Worm (Caenorhabditis elegans) whole organism, L4 larva: ENCODE results near the gene ZK228.1.
A peak's percentile ranks its signal among the peaks of the same experiment; 100 is the strongest.

Source experiments
- D1046.2 ChIP-seq: fragments of 200-800 bp; sonication (Bioruptor generic); IDR thresholded peaks from 2 replicates; pipeline ENCODE4 v1.3.6; 2022; ENCODE audit warnings: missing genetic modification characterization, missing compliant biosample characterization
- F26F4.8 ChIP-seq: fragments of 200-800 bp; sonication (Bioruptor generic); conservative IDR thresholded peaks from 2 replicates; pipeline ENCODE4 v1.3.6; 2022; ENCODE audit warnings: missing genetic modification characterization, missing compliant biosample characterization
- F37D6.2 ChIP-seq: sonication (generic microtip); optimal IDR thresholded peaks from 2 replicates; lab custom pipeline; 2016; ENCODE audit warnings: mild to moderate bottlenecking, missing genetic modification characterization, missing compliant biosample characterization
- F49E8.2 ChIP-seq: sonication (generic microtip); optimal IDR thresholded peaks from 2 replicates; lab custom pipeline; 2016; ENCODE audit warnings: missing compliant biosample characterization, mild to moderate bottlenecking, missing genetic modification characterization, borderline replicate concordance
- T26A8.4 ChIP-seq: fragments of 200-800 bp; sonication (Bioruptor generic); IDR thresholded peaks from 2 replicates; pipeline ENCODE4 v1.3.6; 2022; ENCODE audit warnings: missing genetic modification characterization, missing compliant biosample characterization
- Y105C5A.15 ChIP-seq: fragments of 200-800 bp; sonication (Bioruptor generic); IDR thresholded peaks from 2 replicates; pipeline ENCODE4 v1.3.6; 2022; ENCODE audit warnings: missing genetic modification characterization, missing compliant biosample characterization
- ZK337.2 ChIP-seq: fragments of 200-800 bp; sonication (Bioruptor generic); IDR thresholded peaks from 2 replicates; pipeline ENCODE4 v1.3.6; 2022; ENCODE audit warnings: missing genetic modification reagents, missing genetic modification characterization, missing compliant biosample characterization
- aha-1 ChIP-seq: fragments of 150-350 bp; peaks from one replicate; lab custom pipeline; 2014; ENCODE audit warnings: missing biosample characterization, missing genetic modification characterization
- aly-2 ChIP-seq: sonication (generic microtip); optimal IDR thresholded peaks from 2 replicates; lab custom pipeline; 2018; ENCODE audit warnings: missing biosample characterization, missing genetic modification characterization
- ama-1 ChIP-seq: fragments of 150-350 bp; optimal IDR thresholded peaks from 2 replicates; lab custom pipeline; 2014; ENCODE audit warnings: inconsistent platforms, mixed read lengths
- arid-1 ChIP-seq: fragments of 200-800 bp; sonication (Bioruptor generic); conservative IDR thresholded peaks from 2 replicates; pipeline ENCODE4 v1.3.6; 2022; ENCODE audit warnings: missing genetic modification reagents, missing genetic modification characterization, missing compliant biosample characterization
- ceh-20 ChIP-seq: fragments of 200-800 bp; sonication (Bioruptor generic); IDR thresholded peaks from 2 replicates; pipeline ENCODE4 v1.3.6; 2022; ENCODE audit warnings: missing genetic modification reagents, missing genetic modification characterization, missing compliant biosample characterization
- ceh-28 ChIP-seq: fragments of 150-350 bp; optimal IDR thresholded peaks from 2 replicates; lab custom pipeline; 2014; ENCODE audit warnings: missing biosample characterization, missing genetic modification reagents, missing genetic modification characterization
- ceh-44 ChIP-seq: fragments of 200-800 bp; sonication (Bioruptor generic); IDR thresholded peaks from 2 replicates; pipeline ENCODE4 v1.3.6; 2022; ENCODE audit warnings: missing genetic modification reagents, missing genetic modification characterization, missing compliant biosample characterization
- ceh-82 ChIP-seq: sonication (generic microtip); optimal IDR thresholded peaks from 2 replicates; lab custom pipeline; 2017; ENCODE audit warnings: missing biosample characterization, missing genetic modification characterization
- ces-1 ChIP-seq: fragments of 150-350 bp; sonication (generic microtip); optimal IDR thresholded peaks from 4 replicates; lab custom pipeline; 2014; ENCODE audit warnings: missing biosample characterization, missing genetic modification reagents, missing genetic modification characterization
- daf-16 ChIP-seq, 3 experiments: sonication (generic microtip); optimal IDR thresholded peaks; 2 replicates each; lab custom pipeline; 2016 to 2017; ENCODE audit warnings: missing genetic modification characterization in 3 of 3, missing genetic modification reagents in 3 of 3, mild to moderate bottlenecking in 2 of 3, missing compliant biosample characterization in 2 of 3, missing biosample characterization in 1 of 3, moderate library complexity in 1 of 3
- daf-8 ChIP-seq: fragments of 200-800 bp; sonication (Bioruptor generic); IDR thresholded peaks from 2 replicates; pipeline ENCODE4 v1.3.6; 2022; ENCODE audit warnings: missing genetic modification characterization, missing compliant biosample characterization
- dmd-6 ChIP-seq: fragments of 200-800 bp; sonication (Bioruptor generic); IDR thresholded peaks from 2 replicates; pipeline ENCODE4 v1.3.6; 2022; ENCODE audit warnings: missing genetic modification reagents, missing genetic modification characterization, missing compliant biosample characterization
- dmd-9 ChIP-seq: fragments of 200-800 bp; sonication (Bioruptor generic); IDR thresholded peaks from 2 replicates; pipeline ENCODE4 v1.3.6; 2022; ENCODE audit warnings: missing genetic modification reagents, missing genetic modification characterization, missing compliant biosample characterization
- dpl-1 ChIP-seq: fragments of 150-350 bp; optimal IDR thresholded peaks from 2 replicates; lab custom pipeline; 2014; ENCODE audit warnings: missing biosample characterization, missing genetic modification reagents, missing genetic modification characterization
- duxl-1 ChIP-seq: sonication (generic microtip); optimal IDR thresholded peaks from 2 replicates; lab custom pipeline; 2016; ENCODE audit warnings: mild to moderate bottlenecking, missing genetic modification characterization, moderate library complexity, missing compliant biosample characterization; ENCODE audit not compliant: poor library complexity
- egl-27 ChIP-seq: sonication (generic microtip); optimal IDR thresholded peaks from 3 replicates; lab custom pipeline; 2017; ENCODE audit warnings: missing biosample characterization, missing genetic modification reagents, missing genetic modification characterization
- egl-43 ChIP-seq: fragments of 200-800 bp; sonication (Bioruptor generic); IDR thresholded peaks from 2 replicates; pipeline ENCODE4 v1.3.6; 2022; ENCODE audit warnings: missing genetic modification reagents, missing genetic modification characterization, missing compliant biosample characterization
- fos-1 ChIP-seq: fragments of 150-350 bp; optimal IDR thresholded peaks from 2 replicates; lab custom pipeline; 2014; ENCODE audit warnings: missing biosample characterization, missing genetic modification characterization
- hlh-11 ChIP-seq: fragments of 200-800 bp; sonication (Bioruptor generic); optimal IDR thresholded peaks from 2 replicates; lab custom pipeline; 2018; ENCODE audit warnings: mild to moderate bottlenecking, missing genetic modification characterization, missing compliant biosample characterization
- lim-7 ChIP-seq: fragments of 200-800 bp; sonication (Bioruptor generic); IDR thresholded peaks from 2 replicates; pipeline ENCODE4 v1.3.6; 2022; ENCODE audit warnings: missing genetic modification characterization, missing compliant biosample characterization
- lin-1 ChIP-seq: fragments of 200-800 bp; sonication (Bioruptor generic); IDR thresholded peaks from 2 replicates; pipeline ENCODE4 v1.3.6; 2022; ENCODE audit warnings: missing genetic modification reagents, missing genetic modification characterization, missing compliant biosample characterization
- lin-29 ChIP-seq: fragments of 200-800 bp; sonication (Bioruptor generic); IDR thresholded peaks from 2 replicates; pipeline ENCODE4 v1.3.6; 2022; ENCODE audit warnings: missing genetic modification reagents, missing genetic modification characterization, missing compliant biosample characterization
- lir-3 ChIP-seq: sonication (generic microtip); optimal IDR thresholded peaks from 2 replicates; lab custom pipeline; 2016; ENCODE audit warnings: mild to moderate bottlenecking, missing genetic modification characterization, missing compliant biosample characterization
- madf-5 ChIP-seq, 2 experiments: fragments of 200-800 bp; sonication (Bioruptor generic); IDR thresholded peaks; 2 replicates each; pipeline ENCODE4 v1.3.6; 2022; ENCODE audit warnings: missing compliant biosample characterization in 2 of 2, missing genetic modification characterization in 2 of 2
- mxl-2 ChIP-seq: fragments of 200-800 bp; sonication (Bioruptor generic); conservative IDR thresholded peaks from 2 replicates; pipeline ENCODE4 v1.3.6; 2022; ENCODE audit warnings: missing genetic modification reagents, missing genetic modification characterization, missing compliant biosample characterization
- mxl-3 ChIP-seq: fragments of 200-800 bp; sonication (Bioruptor generic); optimal IDR thresholded peaks from 2 replicates; lab custom pipeline; 2018; ENCODE audit warnings: mild to moderate bottlenecking, missing genetic modification characterization, missing compliant biosample characterization
- nhr-10 ChIP-seq: fragments of 150-350 bp; optimal IDR thresholded peaks from 2 replicates; lab custom pipeline; 2014; ENCODE audit warnings: missing biosample characterization, missing genetic modification characterization
- nhr-102 ChIP-seq: sonication (generic microtip); optimal IDR thresholded peaks from 2 replicates; lab custom pipeline; 2016; ENCODE audit warnings: mild to moderate bottlenecking, missing genetic modification characterization, moderate library complexity, missing compliant biosample characterization
- php-3 ChIP-seq: fragments of 200-800 bp; sonication (Bioruptor generic); IDR thresholded peaks from 2 replicates; pipeline ENCODE4 v1.3.6; 2022; ENCODE audit warnings: missing genetic modification reagents, missing genetic modification characterization, missing compliant biosample characterization
- sdz-12 ChIP-seq: fragments of 200-800 bp; sonication (Bioruptor generic); optimal IDR thresholded peaks from 2 replicates; lab custom pipeline; 2018; ENCODE audit warnings: mild to moderate bottlenecking, missing genetic modification characterization, missing compliant biosample characterization
- snpc-1.2 ChIP-seq: fragments of 200-800 bp; sonication (Bioruptor generic); IDR thresholded peaks from 2 replicates; pipeline ENCODE4 v1.3.6; 2022; ENCODE audit warnings: missing genetic modification reagents, missing genetic modification characterization, missing compliant biosample characterization
- tag-97 ChIP-seq: fragments of 200-800 bp; sonication (Bioruptor generic); IDR thresholded peaks from 2 replicates; pipeline ENCODE4 v1.3.6; 2022; ENCODE audit warnings: missing genetic modification characterization, missing compliant biosample characterization
- tra-1 ChIP-seq: fragments of 200-800 bp; sonication (Bioruptor generic); IDR thresholded peaks from 2 replicates; pipeline ENCODE4 v1.3.6; 2022; ENCODE audit warnings: missing genetic modification reagents, missing genetic modification characterization, missing compliant biosample characterization
- unc-130 ChIP-seq: sonication (generic microtip); optimal IDR thresholded peaks from 2 replicates; lab custom pipeline; 2016; ENCODE audit warnings: missing genetic modification reagents, missing genetic modification characterization, missing compliant biosample characterization
- unc-39 ChIP-seq: sonication (generic microtip); optimal IDR thresholded peaks from 2 replicates; lab custom pipeline; 2017; ENCODE audit warnings: missing biosample characterization, missing genetic modification characterization
- vab-7 ChIP-seq: fragments of 200-800 bp; sonication (Bioruptor generic); IDR thresholded peaks from 2 replicates; pipeline ENCODE4 v1.3.6; 2022; ENCODE audit warnings: missing genetic modification reagents, missing genetic modification characterization, missing compliant biosample characterization
- zfp-3 ChIP-seq: fragments of 200-800 bp; sonication (Bioruptor generic); conservative IDR thresholded peaks from 2 replicates; pipeline ENCODE4 v1.3.6; 2022; ENCODE audit warnings: missing genetic modification reagents, missing genetic modification characterization, missing compliant biosample characterization
- zip-11 ChIP-seq: fragments of 200-800 bp; sonication (Bioruptor generic); IDR thresholded peaks from 2 replicates; pipeline ENCODE4 v1.3.6; 2022; ENCODE audit warnings: missing genetic modification characterization, missing compliant biosample characterization
- zip-2 ChIP-seq: fragments of 150-350 bp; optimal IDR thresholded peaks from 2 replicates; lab custom pipeline; 2014; ENCODE audit warnings: missing biosample characterization, missing genetic modification characterization

ZK228.1 gene

DNA sequence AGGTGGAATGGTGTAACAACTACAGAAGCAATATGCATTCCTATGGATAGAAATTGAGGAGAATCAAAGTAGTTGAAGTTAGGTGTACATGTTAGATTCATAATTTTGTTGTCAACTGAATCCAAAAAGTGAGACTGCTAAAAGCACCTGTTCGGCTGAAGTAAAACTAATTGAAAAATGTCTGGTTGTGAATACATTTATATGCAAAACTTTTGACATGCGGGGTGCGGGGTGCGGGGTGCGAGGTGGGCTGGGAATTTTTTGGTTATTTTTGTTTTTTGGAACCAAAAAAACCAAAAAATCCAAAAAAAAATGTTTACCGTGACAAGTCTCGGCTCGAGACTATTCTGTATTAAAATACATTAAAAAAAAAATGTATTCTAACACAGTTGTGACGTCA, 34.1 kb upstream of the ZK228.1 start, which contains the start of gene srh-207 (continued):
- no peak for TF ChIP-seq mxl-2 (GFP tag; lab: Robert Waterston, UW)
- no peak for TF ChIP-seq ceh-82
- no peak for TF ChIP-seq D1046.2

- TF ChIP-seq T26A8.4 (no peak), php-3 (GFP tag; lab: Robert Waterston, UW) (peak; percentile 20; the same call in 1 of the 2 replicates), snpc-1.2 (GFP tag; lab: Robert Waterston, UW) (peak; percentile 70), ceh-28 (tag; lab: Kevin White, UChicago) (no peak), ama-1 (lab: Kevin White, UChicago) (no peak), unc-130 (GFP tag; lab: Kevin White, UChicago) (peak; percentile 38), mxl-3 (GFP tag; lab: Kevin White, UChicago) (no peak), vab-7 (peak; percentile 65; the same call in 1 of the 2 replicates), egl-27 (tag; lab: Kevin White, UChicago) (no peak), D1046.2 (no peak), lim-7 (peak; percentile 79), madf-5 (GFP tag; IDR thresholded peaks at IDR 0.05; lab: Robert Waterston, UW) (peak in 1 of 2 experiments; percentile 57; a peak in 1 of 4 replicates), lin-29 (GFP tag; lab: Robert Waterston, UW) (no peak), hlh-11 (tag; lab: Kevin White, UChicago) (peak; percentile 0), tra-1 (GFP tag; lab: Robert Waterston, UW) (0 out of 2 replicates have a peak, but pooled peaks have one; percentile 26), F26F4.8 (GFP tag; lab: Robert Waterston, UW) (peak; percentile 59; the same call in 1 of the 2 replicates), dpl-1 (GFP tag; lab: Kevin White, UChicago) (no peak), daf-16 (GFP tag; optimal IDR thresholded peaks at IDR 0.05; lab: Kevin White, UChicago) (peak in 1 of 2 experiments; percentile 44), daf-16 (tag; optimal IDR thresholded peaks at IDR 0.05; lab: Kevin White, UChicago) (peak; percentile 54), F37D6.2 (tag; lab: Kevin White, UChicago) (no peak), nhr-102 (tag; lab: Kevin White, UChicago) (no peak), ZK337.2 (GFP tag; lab: Robert Waterston, UW) (0 out of 2 replicates have a peak, but pooled peaks have one; percentile 23), duxl-1 (tag; lab: Kevin White, UChicago) (peak; percentile 80), aly-2 (tag; lab: Kevin White, UChicago) (no peak), unc-39 (tag; lab: Kevin White, UChicago) (no peak), aha-1 (tag; lab: Kevin White, UChicago) (no peak), ceh-82 (no peak), dmd-9 (GFP tag; lab: Robert Waterston, UW) (no peak), zfp-3 (no peak), dmd-6 (GFP tag; lab: Robert Waterston, UW) (peak; percentile 36; the same call in 1 of the 2 replicates), tag-97 (GFP tag; lab: Robert Waterston, UW) (no peak), F49E8.2 (tag; lab: Kevin White, UChicago) (peak; percentile 10), daf-8 (GFP tag; lab: Robert Waterston, UW) (no peak), lir-3 (no peak), fos-1 (tag; lab: Kevin White, UChicago) (no peak), egl-43 (GFP tag; lab: Robert Waterston, UW) (peak; percentile 73), ces-1 (GFP tag; lab: Kevin White, UChicago) (no peak), zip-2 (tag; lab: Kevin White, UChicago) (no peak), ceh-20 (GFP tag; lab: Robert Waterston, UW) (0 out of 2 replicates have a peak, but pooled peaks have one; percentile 40), Y105C5A.15 (GFP tag; lab: Robert Waterston, UW) (peak; percentile 41; the same call in 1 of the 2 replicates), arid-1 (GFP tag; lab: Robert Waterston, UW) (no peak), ceh-44 (GFP tag; lab: Robert Waterston, UW) (no peak), lin-1 (0 out of 2 replicates have a peak, but pooled peaks have one; percentile 50), nhr-10 (tag; lab: Kevin White, UChicago) (no peak), sdz-12 (no peak), mxl-2 (GFP tag; lab: Robert Waterston, UW) (no peak), zip-11 (GFP tag; lab: Robert Waterston, UW) (no peak)
Measured at ce11 chrV:18412351-18412750, 31.9 kb upstream of the ZK228.1 start.
